Worm (Caenorhabditis elegans) whole organism, mixed stage, embryonic: ENCODE results near the gene smex-1.

Source experiments
- ces-1 ChIP-seq: fragments of 150-350 bp; optimal IDR thresholded peaks from 2 replicates; lab custom pipeline; 2014; ENCODE audit warnings: missing biosample characterization, missing genetic modification reagents, missing genetic modification characterization
- flh-1 ChIP-seq: fragments of 200-800 bp; sonication (Bioruptor generic); optimal IDR thresholded peaks from 2 replicates; lab custom pipeline; 2018; ENCODE audit warnings: mild to moderate bottlenecking, missing genetic modification characterization, moderate library complexity, missing compliant biosample characterization
- lin-13 ChIP-seq: fragments of 150-350 bp; optimal IDR thresholded peaks from 2 replicates; lab custom pipeline; 2014; ENCODE audit warnings: missing biosample characterization, missing genetic modification characterization
- lsy-2 ChIP-seq: fragments of 150-350 bp; optimal IDR thresholded peaks from 2 replicates; lab custom pipeline; 2014; ENCODE audit warnings: missing biosample characterization, missing genetic modification characterization
- mab-5 ChIP-seq: fragments of 150-350 bp; optimal IDR thresholded peaks from 2 replicates; lab custom pipeline; 2014; ENCODE audit warnings: missing biosample characterization, missing genetic modification characterization
- mep-1 ChIP-seq: fragments of 150-350 bp; optimal IDR thresholded peaks from 2 replicates; lab custom pipeline; 2017; ENCODE audit warnings: missing biosample characterization, missing genetic modification reagents, missing genetic modification characterization, inconsistent platforms
- mls-2 ChIP-seq: sonication (generic microtip); optimal IDR thresholded peaks from 2 replicates; lab custom pipeline; 2016; ENCODE audit warnings: mild to moderate bottlenecking, missing genetic modification characterization, moderate library complexity, missing compliant biosample characterization
- nhr-2 ChIP-seq: fragments of 150-350 bp; optimal IDR thresholded peaks from 2 replicates; lab custom pipeline; 2014; ENCODE audit warnings: missing biosample characterization, missing genetic modification characterization
- nhr-237 ChIP-seq: fragments of 150-350 bp; optimal IDR thresholded peaks from 2 replicates; lab custom pipeline; 2014; ENCODE audit warnings: missing biosample characterization, missing genetic modification characterization
- nhr-76 ChIP-seq: sonication (generic microtip); optimal IDR thresholded peaks from 2 replicates; lab custom pipeline; 2017; ENCODE audit warnings: missing biosample characterization, missing genetic modification characterization
- unc-39 ChIP-seq: fragments of 150-350 bp; optimal IDR thresholded peaks from 2 replicates; lab custom pipeline; 2014; ENCODE audit warnings: missing biosample characterization, missing genetic modification characterization

ce11 chrV:8250208-8250607 is 45.6 kb downstream of the smex-1 start, which contains the start of gene C16D9.6:
- TF ChIP-seq lsy-2 (tag; lab: Kevin White, UChicago) (no peak), lin-13 (tag; lab: Kevin White, UChicago) (no peak), flh-1 (GFP tag; lab: Kevin White, UChicago) (no peak), nhr-237 (no peak), mep-1 (tag; lab: Kevin White, UChicago) (no peak), mab-5 (tag; lab: Kevin White, UChicago) (no peak), ces-1 (GFP tag; lab: Kevin White, UChicago) (no peak), mls-2 (tag; lab: Kevin White, UChicago) (no peak), nhr-2 (tag; lab: Kevin White, UChicago) (no peak), unc-39 (tag; lab: Kevin White, UChicago) (no peak), nhr-76 (no peak)
